Fruit fly (Drosophila melanogaster): ENCODE results near the gene Taf9.

Taf9 gene

DNA sequence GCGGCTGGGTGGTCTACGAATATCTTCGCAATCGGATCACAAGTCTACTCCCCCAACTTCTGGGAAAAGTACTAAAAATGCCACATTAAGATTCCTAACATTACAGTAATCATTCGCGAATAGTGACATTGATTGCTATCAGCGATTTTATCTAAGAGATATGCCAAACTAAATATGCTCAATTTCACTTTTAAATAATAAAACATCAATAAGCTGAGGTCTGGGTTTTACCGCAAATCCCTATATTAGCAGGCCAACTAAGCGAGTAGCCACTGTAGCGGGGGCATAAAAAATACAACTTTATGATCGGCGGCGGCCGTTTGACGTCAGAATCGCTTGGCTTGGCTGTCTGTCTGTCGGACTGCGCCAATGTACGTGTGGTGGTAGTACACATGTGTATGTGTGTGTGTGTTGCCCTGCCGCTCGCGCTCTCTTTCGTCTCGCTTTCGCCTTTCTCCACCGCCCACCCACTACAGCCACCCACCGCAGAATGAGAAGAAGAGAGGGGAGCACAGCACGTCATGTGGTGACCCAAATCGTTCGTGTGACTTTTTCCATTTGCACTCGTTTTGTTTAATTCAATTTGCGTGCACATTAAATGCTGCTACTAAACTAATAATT is 38.4 kb downstream of the Taf9 start (continued):
- TF ChIP-seq nmo (GFP tag; optimal IDR thresholded peaks at IDR 0.05) (peak; percentile 96), CG9609 (GFP tag; optimal IDR thresholded peaks at IDR 0.05) (peak; percentile 95), ken (GFP tag; IDR thresholded peaks at IDR 0.05) (peak; percentile 97), hb (GFP tag; IDR thresholded peaks at IDR 0.05; ENCODE audit: partially characterized antibody) (no peak), CG1024 (GFP tag; IDR thresholded peaks at IDR 0.05) (peak; percentile 87), chn (GFP tag; optimal IDR thresholded peaks at IDR 0.05) (peak; percentile 94), Max (GFP tag; optimal IDR thresholded peaks at IDR 0.05) (peak; percentile 77), ind (GFP tag; optimal IDR thresholded peaks at IDR 0.05) (peak; percentile 95), dpn (GFP tag; optimal IDR thresholded peaks at IDR 0.05) (peak; percentile 97 to 98), eve (GFP tag; optimal IDR thresholded peaks at IDR 0.05) (peak in 1 of 2 experiments; percentile 89), CHES-1-like (GFP tag; optimal IDR thresholded peaks at IDR 0.05) (peak; percentile 95), Ravus (GFP tag; IDR thresholded peaks at IDR 0.05) (peak; percentile 85), CG31441 (GFP tag; IDR thresholded peaks at IDR 0.05) (peak; percentile 97), Pdp1 (GFP tag; optimal IDR thresholded peaks at IDR 0.05) (peak; percentile 95 to 97), CG9817 (tag; optimal IDR thresholded peaks at IDR 0.05) (peak; percentile 98), CG10979 (tag; optimal IDR thresholded peaks at IDR 0.05) (peak; percentile 85), vnd (GFP tag; IDR thresholded peaks at IDR 0.05; ENCODE audit: partially characterized antibody) (no peak), CG11398 (GFP tag; optimal IDR thresholded peaks at IDR 0.05) (peak; percentile 87), hkb (optimal IDR thresholded peaks at IDR 0.05) (no peak), hkb (GFP tag; IDR thresholded peaks at IDR 0.05) (peak; percentile 93), CG6689 (GFP tag; IDR thresholded peaks at IDR 0.05) (peak; percentile 94), Asciz (GFP tag; optimal IDR thresholded peaks at IDR 0.05) (peak; percentile 83), CG16779 (GFP tag; IDR thresholded peaks at IDR 0.05) (peak; percentile 92), Antp (GFP tag; optimal IDR thresholded peaks at IDR 0.05) (peak; percentile 96), CG12391 (tag; optimal IDR thresholded peaks at IDR 0.05) (peak; percentile 94), bigmax (GFP tag; optimal IDR thresholded peaks at IDR 0.05) (peak; percentile 37), pho (GFP tag; optimal IDR thresholded peaks at IDR 0.05) (peak; percentile 96), CG10431 (GFP tag; optimal IDR thresholded peaks at IDR 0.05) (peak; percentile 87), HmgZ (tag; optimal IDR thresholded peaks at IDR 0.05) (peak; percentile 97), CG10274 (GFP tag; optimal IDR thresholded peaks at IDR 0.05) (peak; percentile 77), E2f2 (GFP tag; IDR thresholded peaks at IDR 0.05) (peak; percentile 80), Lpt (GFP tag; optimal IDR thresholded peaks at IDR 0.05) (no peak), peb (GFP tag; IDR thresholded peaks at IDR 0.05) (peak; percentile 93), CG4820 (GFP tag; optimal IDR thresholded peaks at IDR 0.05) (peak; percentile 83), CG2875 (GFP tag; optimal IDR thresholded peaks at IDR 0.05) (peak; percentile 93), CG14667 (GFP tag; IDR thresholded peaks at IDR 0.05) (peak; percentile 93), NC2β (GFP tag; optimal IDR thresholded peaks at IDR 0.05) (peak; percentile 87), CG12155 (GFP tag; optimal IDR thresholded peaks at IDR 0.05) (peak; percentile 93), CG13775 (GFP tag; optimal IDR thresholded peaks at IDR 0.05) (peak; percentile 88), sna (GFP tag; IDR thresholded peaks at IDR 0.05; ENCODE audit: partially characterized antibody) (no peak), sr (GFP tag; IDR thresholded peaks at IDR 0.05) (peak; percentile 69; the same call in 2 of the 3 replicates), exex (tag; optimal IDR thresholded peaks at IDR 0.05) (peak; percentile 78), ap (GFP tag; IDR thresholded peaks at IDR 0.05) (peak; percentile 90), CG8924 (tag; optimal IDR thresholded peaks at IDR 0.05) (peak; percentile 92), sob (GFP tag; IDR thresholded peaks at IDR 0.05) (peak; percentile 95), CG13624 (GFP tag; optimal IDR thresholded peaks at IDR 0.05) (peak; percentile 97), NK7.1 (GFP tag; optimal IDR thresholded peaks at IDR 0.05) (peak; percentile 93), org-1 (GFP tag; optimal IDR thresholded peaks at IDR 0.05) (peak; percentile 94), crp (GFP tag; optimal IDR thresholded peaks at IDR 0.05) (peak in 1 of 2 experiments; percentile 60), sqz (GFP tag; optimal IDR thresholded peaks at IDR 0.05) (peak; percentile 88)

Measured in whole organism, embryonic.